Worm (Caenorhabditis elegans) whole organism, L2 larva: ENCODE measurements around the gene B0457.6.

Experiments used
- C34F6.9 ChIP-seq: fragments of 150-350 bp; optimal IDR thresholded peaks from 2 replicates; lab custom pipeline; 2014; ENCODE audit warnings: missing biosample characterization, missing genetic modification characterization
- F13H6.1 ChIP-seq: sonication (generic microtip); optimal IDR thresholded peaks from 2 replicates; lab custom pipeline; 2016; ENCODE audit warnings: missing genetic modification characterization, missing compliant biosample characterization
- R02D3.7 ChIP-seq: fragments of 150-350 bp; optimal IDR thresholded peaks from 2 replicates; lab custom pipeline; 2014; ENCODE audit warnings: missing biosample characterization, missing genetic modification characterization
- Y55F3AM.14 ChIP-seq: fragments of 200-800 bp; sonication (Bioruptor generic); optimal IDR thresholded peaks from 2 replicates; lab custom pipeline; 2018; ENCODE audit warnings: mild to moderate bottlenecking, missing genetic modification characterization, missing compliant biosample characterization
- alr-1 ChIP-seq: fragments of 150-350 bp; optimal IDR thresholded peaks from 2 replicates; lab custom pipeline; 2014; ENCODE audit warnings: missing biosample characterization, missing genetic modification characterization
- aly-2 ChIP-seq: fragments of 150-350 bp; optimal IDR thresholded peaks from 2 replicates; lab custom pipeline; 2014; ENCODE audit warnings: missing biosample characterization, missing genetic modification characterization
- ama-1 ChIP-seq: fragments of 150-350 bp; optimal IDR thresholded peaks from 2 replicates; lab custom pipeline; 2018; ENCODE audit warnings: inconsistent platforms
- ceh-16 ChIP-seq: fragments of 150-350 bp; optimal IDR thresholded peaks from 2 replicates; lab custom pipeline; 2014; ENCODE audit warnings: missing biosample characterization, missing genetic modification characterization
- crh-2 ChIP-seq: sonication (generic microtip); optimal IDR thresholded peaks from 2 replicates; lab custom pipeline; 2017; ENCODE audit warnings: missing biosample characterization, missing genetic modification characterization
- dmd-4 ChIP-seq: sonication (generic microtip); optimal IDR thresholded peaks from 2 replicates; lab custom pipeline; 2017; ENCODE audit warnings: missing biosample characterization, missing genetic modification characterization
- egl-27 ChIP-seq: sonication (generic microtip); optimal IDR thresholded peaks from 3 replicates; lab custom pipeline; 2017; ENCODE audit warnings: missing biosample characterization, missing genetic modification reagents, missing genetic modification characterization
- elt-1 ChIP-seq: fragments of 150-350 bp; optimal IDR thresholded peaks from 2 replicates; lab custom pipeline; 2014; ENCODE audit warnings: missing biosample characterization, missing genetic modification characterization
- elt-3 ChIP-seq: sonication (generic microtip); optimal IDR thresholded peaks from 2 replicates; lab custom pipeline; 2017; ENCODE audit warnings: missing biosample characterization, missing genetic modification characterization
- fos-1 ChIP-seq: fragments of 150-350 bp; optimal IDR thresholded peaks from 2 replicates; lab custom pipeline; 2014; ENCODE audit warnings: missing biosample characterization, missing genetic modification characterization
- gmeb-1 ChIP-seq: fragments of 150-350 bp; optimal IDR thresholded peaks from 2 replicates; lab custom pipeline; 2014; ENCODE audit warnings: missing biosample characterization, missing genetic modification characterization
- lin-11 ChIP-seq: fragments of 150-350 bp; sonication (generic microtip); optimal IDR thresholded peaks from 2 replicates; lab custom pipeline; 2014; ENCODE audit warnings: missing biosample characterization, missing genetic modification characterization, inconsistent platforms, mixed read lengths
- lin-13 ChIP-seq: fragments of 150-350 bp; optimal IDR thresholded peaks from 2 replicates; lab custom pipeline; 2014; ENCODE audit warnings: missing biosample characterization, missing genetic modification reagents, missing genetic modification characterization
- lin-39 ChIP-seq: fragments of 150-350 bp; optimal IDR thresholded peaks from 2 replicates; lab custom pipeline; 2014; ENCODE audit warnings: missing biosample characterization, missing genetic modification reagents, missing genetic modification characterization
- lsy-2 ChIP-seq, 2 experiments: fragments of 150-350 bp in 1 of 2; sonication (generic microtip) in 1 of 2; optimal IDR thresholded peaks; 2 replicates each; lab custom pipeline; 2014 to 2017; ENCODE audit warnings: missing biosample characterization in 2 of 2, missing genetic modification characterization in 2 of 2
- mab-5 ChIP-seq: fragments of 150-350 bp; optimal IDR thresholded peaks from 2 replicates; lab custom pipeline; 2014; ENCODE audit warnings: missing biosample characterization, missing genetic modification characterization
- nhr-129 ChIP-seq: fragments of 150-350 bp; optimal IDR thresholded peaks from 2 replicates; lab custom pipeline; 2014; ENCODE audit warnings: missing biosample characterization, missing genetic modification characterization
- nhr-21 ChIP-seq: fragments of 150-350 bp; optimal IDR thresholded peaks from 2 replicates; lab custom pipeline; 2014; ENCODE audit warnings: missing biosample characterization, missing genetic modification characterization
- nhr-23 ChIP-seq: fragments of 150-350 bp; optimal IDR thresholded peaks from 2 replicates; lab custom pipeline; 2014; ENCODE audit warnings: missing biosample characterization, missing genetic modification reagents, missing genetic modification characterization
- nhr-237 ChIP-seq: fragments of 150-350 bp; optimal IDR thresholded peaks from 2 replicates; lab custom pipeline; 2014; ENCODE audit warnings: missing biosample characterization, missing genetic modification characterization
- nhr-6 ChIP-seq: fragments of 150-350 bp; optimal IDR thresholded peaks from 2 replicates; lab custom pipeline; 2014; ENCODE audit warnings: missing biosample characterization, missing genetic modification characterization
- nhr-77 ChIP-seq: fragments of 150-350 bp; optimal IDR thresholded peaks from 2 replicates; lab custom pipeline; 2014; ENCODE audit warnings: missing biosample characterization, missing genetic modification characterization
- peb-1 ChIP-seq: fragments of 150-350 bp; optimal IDR thresholded peaks from 2 replicates; lab custom pipeline; 2014; ENCODE audit warnings: missing biosample characterization, missing genetic modification characterization
- sem-4 ChIP-seq: fragments of 150-350 bp; optimal IDR thresholded peaks from 2 replicates; lab custom pipeline; 2014; ENCODE audit warnings: missing biosample characterization, missing genetic modification reagents, missing genetic modification characterization
- sma-9 ChIP-seq, 2 experiments: fragments of 150-350 bp in 1 of 2; sonication (generic microtip) in 1 of 2; optimal IDR thresholded peaks; 2 replicates each; lab custom pipeline; 2014 to 2016; ENCODE audit warnings: missing genetic modification characterization in 2 of 2, mild to moderate bottlenecking in 1 of 2, missing biosample characterization in 1 of 2, missing compliant biosample characterization in 1 of 2, missing genetic modification reagents in 1 of 2, moderate library complexity in 1 of 2
- snpc-4 ChIP-seq: fragments of 150-350 bp; optimal IDR thresholded peaks from 2 replicates; lab custom pipeline; 2014; ENCODE audit warnings: missing biosample characterization, missing genetic modification characterization
- unc-39 ChIP-seq: fragments of 150-350 bp; optimal IDR thresholded peaks from 2 replicates; lab custom pipeline; 2014; ENCODE audit warnings: missing biosample characterization, missing genetic modification characterization
- unc-55 ChIP-seq: fragments of 150-350 bp; sonication (generic microtip); optimal IDR thresholded peaks from 3 replicates; lab custom pipeline; 2014; ENCODE audit warnings: missing biosample characterization, missing genetic modification reagents, missing genetic modification characterization
- unc-62 ChIP-seq: fragments of 150-350 bp; optimal IDR thresholded peaks from 2 replicates; lab custom pipeline; 2014; ENCODE audit warnings: missing biosample characterization, missing genetic modification reagents, missing genetic modification characterization
- zag-1 ChIP-seq: fragments of 150-350 bp; optimal IDR thresholded peaks from 2 replicates; lab custom pipeline; 2014; ENCODE audit warnings: missing biosample characterization, missing genetic modification characterization
- ztf-1 ChIP-seq: fragments of 200-800 bp; sonication (Bioruptor generic); conservative IDR thresholded peaks from 2 replicates; pipeline ENCODE4 v1.3.6; 2022; ENCODE audit warnings: missing genetic modification characterization, missing compliant biosample characterization
- ztf-11 ChIP-seq: sonication (generic microtip); optimal IDR thresholded peaks from 2 replicates; lab custom pipeline; 2017; ENCODE audit warnings: missing biosample characterization, missing genetic modification characterization

The B0457.6 gene

ce11 chrII:8961450-8961849 is 39.2 kb downstream of the B0457.6 start:
- TF ChIP-seq sma-9 (GFP tag; optimal IDR thresholded peaks at IDR 0.05; lab: Kevin White, UChicago) (peak; percentile 12), sma-9 (tag; optimal IDR thresholded peaks at IDR 0.05; lab: Kevin White, UChicago) (no peak), snpc-4 (tag; lab: Kevin White, UChicago) (no peak), ama-1 (peak; percentile 9), ztf-1 (GFP tag; lab: Robert Waterston, UW) (no peak), unc-55 (GFP tag; lab: Kevin White, UChicago) (no peak), nhr-129 (tag; lab: Kevin White, UChicago) (peak; percentile 73), gmeb-1 (tag; lab: Kevin White, UChicago) (no peak), peb-1 (no peak), elt-3 (no peak), zag-1 (no peak)

- no peak for TF ChIP-seq lin-13 (GFP tag; lab: Kevin White, UChicago)
- no peak for TF ChIP-seq ztf-11 (tag; lab: Kevin White, UChicago)
- TF ChIP-seq aly-2 = no peak
- TF ChIP-seq C34F6.9 (tag; lab: Kevin White, UChicago) = peak; percentile 37
- no peak for TF ChIP-seq snpc-4 (tag; lab: Kevin White, UChicago)
- no peak for TF ChIP-seq unc-39 (tag; lab: Kevin White, UChicago)
- TF ChIP-seq lin-39 (tag; lab: Kevin White, UChicago) = peak; percentile 27
- no peak for TF ChIP-seq ceh-16
- TF ChIP-seq nhr-21 (tag; lab: Kevin White, UChicago) = no peak
- TF ChIP-seq mab-5 = peak; percentile 7
- no peak for TF ChIP-seq R02D3.7 (tag; lab: Kevin White, UChicago)
- TF ChIP-seq zag-1 = no peak
- TF ChIP-seq peb-1 = no peak
- TF ChIP-seq sma-9 (GFP tag; optimal IDR thresholded peaks at IDR 0.05; lab: Kevin White, UChicago) = peak; percentile 46
- no peak for TF ChIP-seq sma-9 (tag; optimal IDR thresholded peaks at IDR 0.05; lab: Kevin White, UChicago)
- no peak for TF ChIP-seq unc-55 (GFP tag; lab: Kevin White, UChicago)
- no peak for TF ChIP-seq Y55F3AM.14
- peak; percentile 7 for TF ChIP-seq sem-4 (tag; lab: Kevin White, UChicago)
- no peak for TF ChIP-seq nhr-237 (tag; lab: Kevin White, UChicago)
- peak in 1 of 2 experiments; percentile 25 for TF ChIP-seq lsy-2 (tag; optimal IDR thresholded peaks at IDR 0.05; lab: Kevin White, UChicago)
- TF ChIP-seq gmeb-1 (tag; lab: Kevin White, UChicago) = no peak
- peak; percentile 30 for TF ChIP-seq F13H6.1 (tag; lab: Kevin White, UChicago)
- no peak for TF ChIP-seq elt-3
- no peak for TF ChIP-seq egl-27 (tag; lab: Kevin White, UChicago)
- TF ChIP-seq dmd-4 = no peak
- TF ChIP-seq alr-1 = no peak
- no peak for TF ChIP-seq elt-1 (tag; lab: Kevin White, UChicago)
- no peak for TF ChIP-seq nhr-23 (tag; lab: Kevin White, UChicago)
- peak; percentile 23 for TF ChIP-seq crh-2 (tag; lab: Kevin White, UChicago)
- TF ChIP-seq nhr-6 (tag; lab: Kevin White, UChicago) = no peak
- peak; percentile 8 for TF ChIP-seq nhr-129 (tag; lab: Kevin White, UChicago)
- TF ChIP-seq, all 48 proteins: peak for 9
These were observed 40.0 kb downstream of the B0457.6 start for ce11 chrII:8962206-8962605.

- no peak for TF ChIP-seq unc-62 (GFP tag; lab: Kevin White, UChicago)
- TF ChIP-seq sma-9 (GFP tag; optimal IDR thresholded peaks at IDR 0.05; lab: Kevin White, UChicago) = no peak
- TF ChIP-seq sma-9 (tag; optimal IDR thresholded peaks at IDR 0.05; lab: Kevin White, UChicago) = no peak
These were observed 41.8 kb downstream of the B0457.6 start, which contains the start of gene sftd-3 for ce11 chrII:8964049-8964448. sftd-3 (minus strand) TSS chrII:8964149.

DNA sequence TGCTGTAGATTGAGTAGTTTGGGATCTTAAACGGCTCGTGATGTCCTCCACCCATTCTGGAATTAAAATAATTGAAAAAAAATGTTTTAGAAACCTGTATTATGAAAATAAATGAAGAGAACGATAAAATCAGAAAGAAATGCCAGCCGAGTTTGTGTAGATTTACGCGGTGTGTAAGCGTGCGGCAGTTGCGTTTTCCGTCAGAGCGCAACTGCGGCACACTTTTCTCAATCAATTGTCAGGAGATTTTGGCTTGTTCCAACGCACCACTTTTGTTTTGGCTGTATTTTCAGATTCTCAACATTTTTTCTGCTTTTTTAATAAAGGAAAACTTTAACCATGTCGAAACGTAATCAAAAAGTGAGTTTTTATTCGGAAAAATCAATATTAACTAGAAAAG is 42.6 kb downstream of the B0457.6 start, which contains the start of the genes ndub-3 and C18E9.2:
TSS of gene ndub-3 (minus strand) at position 56 of the 400 bp plus-strand sequence.
TSS of gene C18E9.2 (plus strand) at position 172 of the 400 bp plus-strand sequence.
- TF ChIP-seq crh-2 (tag; lab: Kevin White, UChicago) (peak; percentile 40), nhr-77 (tag; lab: Kevin White, UChicago) (no peak), F13H6.1 (tag; lab: Kevin White, UChicago) (no peak), fos-1 (tag; lab: Kevin White, UChicago) (peak; percentile 32), lin-11 (tag; lab: Kevin White, UChicago) (peak; percentile 52), nhr-129 (tag; lab: Kevin White, UChicago) (peak; percentile 60), unc-55 (GFP tag; lab: Kevin White, UChicago) (peak; percentile 78), lsy-2 (tag; optimal IDR thresholded peaks at IDR 0.05; lab: Kevin White, UChicago) (peak in 1 of 2 experiments; percentile 66), C34F6.9 (tag; lab: Kevin White, UChicago) (peak; percentile 55)
